Fruit fly (Drosophila melanogaster) whole organism, embryonic: Measurements from ENCODE around the gene CG31178.

Experiments used
- Asciz ChIP-seq: fragments of 200-800 bp; sonication (Bioruptor generic); optimal IDR thresholded peaks from 2 replicates; lab custom pipeline; 2017; ENCODE audit warnings: missing biosample characterization, mild to moderate bottlenecking, missing genetic modification characterization, missing genetic modification reagents
- Bgb ChIP-seq: fragments of 200-800 bp; sonication (Bioruptor generic); IDR thresholded peaks from 2 replicates; pipeline ENCODE4 v1.3.6; 2022; ENCODE audit warnings: missing biosample characterization, missing genetic modification characterization; ENCODE audit not compliant: partially characterized antibody
- BtbVII ChIP-seq: fragments of 200-800 bp; sonication (Bioruptor generic); optimal IDR thresholded peaks from 3 replicates; lab custom pipeline; 2017; ENCODE audit warnings: missing biosample characterization, mild to moderate bottlenecking, missing genetic modification characterization
- CG1024 ChIP-seq: fragments of 200-800 bp; sonication (Bioruptor generic); IDR thresholded peaks from 2 replicates; pipeline ENCODE4 v1.3.6; 2022; ENCODE audit warnings: missing biosample characterization, missing genetic modification characterization
- CG10321 ChIP-seq: fragments of 200-800 bp; sonication (Bioruptor generic); IDR thresholded peaks from 2 replicates; pipeline ENCODE4 v1.3.6; 2022; ENCODE audit warnings: missing biosample characterization, missing genetic modification characterization
- CG12236 ChIP-seq: fragments of 200-800 bp; sonication (Bioruptor generic); optimal IDR thresholded peaks from 2 replicates; lab custom pipeline; 2016; ENCODE audit warnings: missing biosample characterization, missing genetic modification characterization
- CG12391 ChIP-seq: fragments of 200-800 bp; sonication (Bioruptor generic); optimal IDR thresholded peaks from 3 replicates; lab custom pipeline; 2018; ENCODE audit warnings: missing biosample characterization, mild to moderate bottlenecking, missing genetic modification characterization, moderate library complexity
- CG12942 ChIP-seq: fragments of 200-800 bp; sonication (Bioruptor generic); optimal IDR thresholded peaks from 3 replicates; lab custom pipeline; 2016; ENCODE audit warnings: missing biosample characterization, missing genetic modification characterization
- CG13424 ChIP-seq: fragments of 200-800 bp; sonication (Bioruptor generic); optimal IDR thresholded peaks from 2 replicates; lab custom pipeline; 2019; ENCODE audit warnings: missing biosample characterization, mild to moderate bottlenecking, missing genetic modification characterization, moderate library complexity
- CG14860 ChIP-seq: fragments of 200-800 bp; sonication (Bioruptor generic); IDR thresholded peaks from 3 replicates; pipeline ENCODE4 v1.3.6; 2022; ENCODE audit warnings: missing biosample characterization, missing genetic modification characterization; ENCODE audit not compliant: partially characterized antibody
- CG15011 ChIP-seq: fragments of 200-800 bp; sonication (Bioruptor generic); optimal IDR thresholded peaks from 3 replicates; lab custom pipeline; 2018; ENCODE audit warnings: missing biosample characterization, mild to moderate bottlenecking, missing genetic modification characterization
- CG15269 ChIP-seq: fragments of 200-800 bp; sonication (Bioruptor generic); optimal IDR thresholded peaks from 2 replicates; lab custom pipeline; 2018; ENCODE audit warnings: missing biosample characterization, mild to moderate bottlenecking, missing genetic modification characterization, moderate library complexity
- CG1529 ChIP-seq: fragments of 200-800 bp; sonication (Bioruptor generic); optimal IDR thresholded peaks from 3 replicates; lab custom pipeline; 2018; ENCODE audit warnings: missing biosample characterization, missing genetic modification characterization
- CG18599 ChIP-seq: fragments of 200-800 bp; sonication (Bioruptor generic); optimal IDR thresholded peaks from 3 replicates; lab custom pipeline; 2017; ENCODE audit warnings: missing biosample characterization, missing genetic modification characterization, mild to moderate bottlenecking, moderate library complexity, missing genetic modification reagents
- CG2678 ChIP-seq: fragments of 200-800 bp; sonication (Bioruptor generic); optimal IDR thresholded peaks from 3 replicates; lab custom pipeline; 2019; ENCODE audit warnings: missing biosample characterization, mild to moderate bottlenecking, missing genetic modification characterization, moderate library complexity
- CG2712 ChIP-seq: fragments of 200-800 bp; optimal IDR thresholded peaks from 3 replicates; lab custom pipeline; 2019; ENCODE audit warnings: missing biosample characterization, mild to moderate bottlenecking, missing genetic modification characterization, moderate library complexity
- CG32767 ChIP-seq: fragments of 200-800 bp; sonication (Bioruptor generic); IDR thresholded peaks from 2 replicates; pipeline ENCODE4 v1.3.6; 2022; ENCODE audit warnings: missing biosample characterization, missing genetic modification characterization
- CG3995 ChIP-seq: fragments of 200-800 bp; sonication (Bioruptor generic); optimal IDR thresholded peaks from 3 replicates; lab custom pipeline; 2016; ENCODE audit warnings: missing biosample characterization, missing genetic modification characterization
- CG6175 ChIP-seq: fragments of 200-800 bp; sonication (Bioruptor generic); IDR thresholded peaks from 3 replicates; pipeline ENCODE4 v1.3.6; 2022; ENCODE audit warnings: missing biosample characterization, missing genetic modification characterization
- CG6765 ChIP-seq: fragments of 200-800 bp; sonication (Bioruptor generic); optimal IDR thresholded peaks from 3 replicates; lab custom pipeline; 2017; ENCODE audit warnings: missing biosample characterization, mild to moderate bottlenecking, missing genetic modification characterization
- CG7556 ChIP-seq: fragments of 200-800 bp; sonication (Bioruptor generic); optimal IDR thresholded peaks from 2 replicates; lab custom pipeline; 2017; ENCODE audit warnings: missing biosample characterization, mild to moderate bottlenecking, missing genetic modification characterization
- CG8388 ChIP-seq: fragments of 200-800 bp; sonication (Bioruptor generic); optimal IDR thresholded peaks from 2 replicates; lab custom pipeline; 2019; ENCODE audit warnings: missing biosample characterization, mild to moderate bottlenecking, missing genetic modification characterization, moderate library complexity
- CG9609 ChIP-seq: fragments of 200-800 bp; sonication (Bioruptor generic); optimal IDR thresholded peaks from 3 replicates; lab custom pipeline; 2016; ENCODE audit warnings: missing biosample characterization, missing genetic modification characterization
- CG9797 ChIP-seq: fragments of 200-800 bp; sonication (Bioruptor generic); optimal IDR thresholded peaks from 3 replicates; lab custom pipeline; 2018; ENCODE audit warnings: missing biosample characterization, mild to moderate bottlenecking, missing genetic modification characterization
- Dip2 ChIP-seq: fragments of 200-800 bp; sonication (Bioruptor generic); IDR thresholded peaks from 2 replicates; pipeline ENCODE4 v1.3.6; 2022; ENCODE audit warnings: missing biosample characterization, missing genetic modification characterization
- Dll ChIP-seq: fragments of 200-800 bp; sonication (Bioruptor generic); IDR thresholded peaks from 4 replicates; pipeline ENCODE4 v1.3.6; 2022; ENCODE audit warnings: missing biosample characterization, missing genetic modification characterization; ENCODE audit not compliant: partially characterized antibody
- Fer1 ChIP-seq: fragments of 200-800 bp; sonication (Bioruptor generic); optimal IDR thresholded peaks from 2 replicates; lab custom pipeline; 2017; ENCODE audit warnings: missing biosample characterization, mild to moderate bottlenecking, missing genetic modification characterization
- Hmr ChIP-seq: fragments of 200-800 bp; sonication (Bioruptor generic); optimal IDR thresholded peaks from 3 replicates; lab custom pipeline; 2017; ENCODE audit warnings: mild to moderate bottlenecking, missing biosample characterization, missing genetic modification reagents, missing genetic modification characterization
- Kr ChIP-seq: fragments of 200-800 bp; sonication (Bioruptor generic); optimal IDR thresholded peaks from 2 replicates; lab custom pipeline; 2017; ENCODE audit warnings: missing biosample characterization, mild to moderate bottlenecking, missing genetic modification characterization
- Meics ChIP-seq: fragments of 200-800 bp; sonication (Bioruptor generic); optimal IDR thresholded peaks from 2 replicates; lab custom pipeline; 2017; ENCODE audit warnings: missing biosample characterization, mild to moderate bottlenecking, missing genetic modification characterization
- Neu2 ChIP-seq: fragments of 200-800 bp; sonication (Bioruptor generic); optimal IDR thresholded peaks from 3 replicates; lab custom pipeline; 2016; ENCODE audit warnings: missing biosample characterization, missing genetic modification characterization, borderline replicate concordance
- Pdp1 ChIP-seq, 2 experiments: fragments of 200-800 bp; sonication (Bioruptor generic); optimal IDR thresholded peaks; 3 replicates each; lab custom pipeline; 2016; ENCODE audit warnings: missing biosample characterization in 2 of 2, missing genetic modification characterization in 2 of 2, mild to moderate bottlenecking in 1 of 2, moderate library complexity in 1 of 2
- Rfx ChIP-seq: fragments of 200-800 bp; sonication (Bioruptor generic); IDR thresholded peaks from 2 replicates; pipeline ENCODE4 v1.3.6; 2022; ENCODE audit warnings: missing biosample characterization, missing genetic modification characterization
- Xrp1 ChIP-seq: fragments of 200-800 bp; sonication (Bioruptor generic); IDR thresholded peaks from 2 replicates; pipeline ENCODE4 v1.3.6; 2022; ENCODE audit warnings: missing biosample characterization, missing genetic modification characterization
- az2 ChIP-seq: fragments of 200-800 bp; sonication (Bioruptor generic); optimal IDR thresholded peaks from 3 replicates; lab custom pipeline; 2016; ENCODE audit warnings: missing biosample characterization, missing genetic modification characterization
- cwo ChIP-seq: fragments of 200-800 bp; sonication (Bioruptor generic); optimal IDR thresholded peaks from 3 replicates; lab custom pipeline; 2017; ENCODE audit warnings: missing biosample characterization, missing genetic modification characterization, mild to moderate bottlenecking, moderate library complexity, missing genetic modification reagents
- dpn ChIP-seq, 2 experiments: fragments of 200-800 bp; sonication (Bioruptor generic); optimal IDR thresholded peaks; 3 replicates each; lab custom pipeline; 2016; ENCODE audit warnings: missing biosample characterization in 2 of 2, missing genetic modification characterization in 2 of 2
- fd3F ChIP-seq: fragments of 200-800 bp; sonication (Bioruptor generic); optimal IDR thresholded peaks from 2 replicates; lab custom pipeline; 2018; ENCODE audit warnings: missing biosample characterization, mild to moderate bottlenecking, missing genetic modification characterization, moderate library complexity
- gcm2 ChIP-seq: fragments of 200-800 bp; sonication (Bioruptor generic); optimal IDR thresholded peaks from 2 replicates; lab custom pipeline; 2016; ENCODE audit warnings: missing biosample characterization, missing genetic modification characterization
- hb ChIP-seq: fragments of 200-800 bp; sonication (Bioruptor generic); IDR thresholded peaks from 3 replicates; pipeline ENCODE4 v1.3.6; 2022; ENCODE audit warnings: missing biosample characterization, missing genetic modification characterization; ENCODE audit not compliant: partially characterized antibody
- jing ChIP-seq: fragments of 200-800 bp; sonication (Bioruptor generic); optimal IDR thresholded peaks from 2 replicates; lab custom pipeline; 2018; ENCODE audit warnings: missing biosample characterization, mild to moderate bottlenecking, missing genetic modification characterization
- ken ChIP-seq: fragments of 200-800 bp; sonication (Bioruptor generic); IDR thresholded peaks from 3 replicates; pipeline ENCODE4 v1.3.6; 2022; ENCODE audit warnings: missing biosample characterization, missing genetic modification characterization
- mam ChIP-seq: fragments of 200-800 bp; sonication (Bioruptor generic); optimal IDR thresholded peaks from 3 replicates; lab custom pipeline; 2016; ENCODE audit warnings: missing biosample characterization, missing genetic modification characterization
- pfk ChIP-seq: fragments of 200-800 bp; sonication (Bioruptor generic); optimal IDR thresholded peaks from 2 replicates; lab custom pipeline; 2018; ENCODE audit warnings: missing biosample characterization, mild to moderate bottlenecking, missing genetic modification characterization, moderate library complexity
- pho ChIP-seq: fragments of 200-800 bp; sonication (Bioruptor generic); optimal IDR thresholded peaks from 2 replicates; lab custom pipeline; 2016; ENCODE audit warnings: missing biosample characterization, missing genetic modification characterization
- psq ChIP-seq: fragments of 200-800 bp; sonication (Bioruptor generic); optimal IDR thresholded peaks from 2 replicates; lab custom pipeline; 2017; ENCODE audit warnings: missing biosample characterization, missing genetic modification characterization
- ro ChIP-seq: fragments of 200-800 bp; sonication (Bioruptor generic); IDR thresholded peaks from 2 replicates; pipeline ENCODE4 v1.3.6; 2022; ENCODE audit warnings: missing biosample characterization, missing genetic modification characterization
- seq ChIP-seq: fragments of 200-800 bp; sonication (Bioruptor generic); IDR thresholded peaks from 2 replicates; pipeline ENCODE4 v1.3.6; 2022; ENCODE audit warnings: missing biosample characterization, missing genetic modification characterization
- tap ChIP-seq: fragments of 200-800 bp; optimal IDR thresholded peaks from 3 replicates; lab custom pipeline; 2019; ENCODE audit warnings: missing biosample characterization, mild to moderate bottlenecking, missing genetic modification characterization, moderate library complexity
- yki ChIP-seq: fragments of >200 bp; optimal IDR thresholded peaks from 3 replicates; lab custom pipeline; 2018

The CG31178 gene

DNA sequence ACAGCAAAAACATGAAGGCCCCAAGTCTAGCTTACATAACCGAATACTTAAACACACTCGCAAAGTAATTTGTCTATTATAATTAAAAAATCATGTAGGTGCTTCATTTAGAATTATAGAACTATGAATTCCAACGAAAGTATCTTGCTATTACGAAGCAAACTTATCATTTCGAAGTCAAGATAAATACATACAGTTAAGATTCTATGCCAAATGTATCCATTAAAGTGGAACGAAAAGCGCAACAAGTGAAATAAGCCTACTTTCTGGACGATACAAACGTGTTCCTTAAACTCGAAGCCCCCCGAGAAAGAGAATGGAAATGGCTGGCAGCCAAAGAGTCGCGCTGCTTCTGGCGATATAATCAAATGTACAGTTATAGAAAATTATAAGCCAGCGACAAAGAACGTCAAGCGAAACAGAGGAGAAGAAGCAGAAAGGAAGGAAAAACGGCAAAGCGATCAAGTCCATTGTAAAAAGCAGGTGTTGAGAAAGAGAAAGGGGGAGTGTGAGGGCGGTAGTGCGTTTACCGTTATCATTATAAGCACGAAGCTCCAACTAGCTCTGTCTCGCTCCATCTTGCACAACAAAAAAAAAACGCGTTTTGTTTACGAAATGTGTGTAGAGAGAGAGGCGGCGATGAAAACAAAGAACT, 20.8 kb upstream of the CG31178 start (continued):
- TF ChIP-seq CG13424 (peak; percentile 20), psq (GFP tag; lab: Kevin White, UChicago) (peak; percentile 79), Dip2 (GFP tag; lab: Robert Waterston, UW) (no peak), CG12236 (no peak), yki (lab: Kevin White, UChicago) (no peak), ken (GFP tag; lab: Robert Waterston, UW) (no peak), CG7556 (GFP tag; lab: Kevin White, UChicago) (peak; percentile 46), jing (no peak), CG32767 (no peak), gcm2 (GFP tag; lab: Kevin White, UChicago) (no peak), Asciz (GFP tag; lab: Kevin White, UChicago) (no peak), CG1024 (GFP tag; lab: Robert Waterston, UW) (no peak), CG6765 (GFP tag; lab: Kevin White, UChicago) (no peak), Hmr (peak; percentile 51), Meics (peak; percentile 59), CG15011 (peak; percentile 16), CG1529 (no peak), CG9797 (no peak), pho (GFP tag; lab: Kevin White, UChicago) (peak; percentile 23), Pdp1 (GFP tag; optimal IDR thresholded peaks at IDR 0.05; lab: Kevin White, UChicago) (peak; percentile 15 to 84), az2 (GFP tag; lab: Kevin White, UChicago) (no peak), hb (GFP tag; lab: Robert Waterston, UW) (no peak), cwo (GFP tag; lab: Kevin White, UChicago) (peak; percentile 5), pfk (GFP tag; lab: Kevin White, UChicago) (no peak), Dll (GFP tag; lab: Robert Waterston, UW) (no peak), CG10321 (no peak), CG14860 (no peak), CG3995 (no peak), Neu2 (GFP tag; lab: Kevin White, UChicago) (no peak), CG12391 (tag; lab: Kevin White, UChicago) (peak; percentile 17), ro (GFP tag; lab: Robert Waterston, UW) (no peak), dpn (GFP tag; optimal IDR thresholded peaks at IDR 0.05; lab: Kevin White, UChicago) (peak in 1 of 2 experiments; percentile 4), CG18599 (peak; percentile 42), CG6175 (no peak), CG12942 (GFP tag; lab: Kevin White, UChicago) (no peak), Kr (GFP tag; lab: Kevin White, UChicago) (no peak), fd3F (GFP tag; lab: Kevin White, UChicago) (peak; percentile 31), Fer1 (GFP tag; lab: Kevin White, UChicago) (peak; percentile 23), mam (peak; percentile 37), CG2712 (peak; percentile 43), CG9609 (GFP tag; lab: Kevin White, UChicago) (no peak), CG8388 (no peak), Bgb (GFP tag; lab: Robert Waterston, UW) (0 out of 2 replicates have a peak, but pooled peaks have one; percentile 21), Rfx (GFP tag; lab: Robert Waterston, UW) (peak; percentile 49), tap (tag; lab: Kevin White, UChicago) (peak; percentile 28), seq (no peak), CG15269 (tag; lab: Kevin White, UChicago) (peak; percentile 42), Xrp1 (GFP tag; lab: Robert Waterston, UW) (peak; percentile 26; the same call in 1 of the 2 replicates), CG2678 (tag; lab: Kevin White, UChicago) (peak; percentile 59), BtbVII (GFP tag; lab: Kevin White, UChicago) (no peak)
